Fruit fly (Drosophila melanogaster) whole organism, embryonic: ENCODE data around the gene CG6938.

ENCODE experiments used
- Aef1 ChIP-seq: fragments of 200-800 bp; sonication (Bioruptor generic); IDR thresholded peaks from 3 replicates; pipeline ENCODE4 v1.3.6; 2022; ENCODE audit warnings: missing biosample characterization, missing genetic modification characterization
- B-H1 ChIP-seq: fragments of 200-800 bp; sonication (Bioruptor generic); IDR thresholded peaks from 3 replicates; pipeline ENCODE4 v1.3.6; 2022; ENCODE audit warnings: missing biosample characterization, missing genetic modification characterization
- Bgb ChIP-seq: fragments of 200-800 bp; sonication (Bioruptor generic); IDR thresholded peaks from 2 replicates; pipeline ENCODE4 v1.3.6; 2022; ENCODE audit warnings: missing biosample characterization, missing genetic modification characterization; ENCODE audit not compliant: partially characterized antibody
- CG10979 ChIP-seq: fragments of 200-800 bp; sonication (Bioruptor generic); optimal IDR thresholded peaks from 2 replicates; lab custom pipeline; 2018; ENCODE audit warnings: missing biosample characterization, mild to moderate bottlenecking, missing genetic modification characterization, moderate library complexity
- CG1233 ChIP-seq: fragments of 200-800 bp; sonication (Bioruptor generic); optimal IDR thresholded peaks from 4 replicates; lab custom pipeline; 2018; ENCODE audit warnings: missing biosample characterization, mild to moderate bottlenecking, missing genetic modification characterization
- CG12659 ChIP-seq: fragments of 200-800 bp; sonication (Bioruptor generic); optimal IDR thresholded peaks from 3 replicates; lab custom pipeline; 2017; ENCODE audit warnings: mild to moderate bottlenecking, missing biosample characterization, missing genetic modification reagents, missing genetic modification characterization
- CG13123 ChIP-seq: fragments of 200-800 bp; sonication (Bioruptor generic); optimal IDR thresholded peaks from 2 replicates; lab custom pipeline; 2016; ENCODE audit warnings: missing biosample characterization, missing genetic modification characterization
- CG13287 ChIP-seq: fragments of 200-800 bp; sonication (Bioruptor generic); IDR thresholded peaks from 2 replicates; pipeline ENCODE4 v1.3.6; 2022; ENCODE audit warnings: missing biosample characterization, missing genetic modification characterization; ENCODE audit not compliant: partially characterized antibody
- CG13775 ChIP-seq: fragments of 200-800 bp; sonication (Bioruptor generic); optimal IDR thresholded peaks from 3 replicates; lab custom pipeline; 2017; ENCODE audit warnings: missing biosample characterization, mild to moderate bottlenecking, missing genetic modification characterization
- CG14014 ChIP-seq: fragments of 200-800 bp; sonication (Bioruptor generic); IDR thresholded peaks from 2 replicates; pipeline ENCODE4 v1.3.6; 2022; ENCODE audit warnings: missing biosample characterization, missing genetic modification characterization
- CG15514 ChIP-seq: fragments of 200-800 bp; sonication (Bioruptor generic); optimal IDR thresholded peaks from 3 replicates; lab custom pipeline; 2017; ENCODE audit warnings: missing biosample characterization, missing genetic modification characterization, mild to moderate bottlenecking, moderate library complexity, missing genetic modification reagents
- CG1603 ChIP-seq: fragments of 200-800 bp; sonication (Bioruptor generic); optimal IDR thresholded peaks from 2 replicates; lab custom pipeline; 2019; ENCODE audit warnings: missing biosample characterization, mild to moderate bottlenecking, missing genetic modification characterization, moderate library complexity
- CG17359 ChIP-seq: fragments of 200-800 bp; sonication (Bioruptor generic); optimal IDR thresholded peaks from 3 replicates; lab custom pipeline; 2018; ENCODE audit warnings: missing biosample characterization, mild to moderate bottlenecking, missing genetic modification characterization, moderate library complexity
- CG17361 ChIP-seq: fragments of 200-800 bp; sonication (Bioruptor generic); IDR thresholded peaks from 3 replicates; pipeline ENCODE4 v1.3.6; 2022; ENCODE audit warnings: missing biosample characterization, missing genetic modification characterization
- CG2202 ChIP-seq: fragments of 200-800 bp; sonication (Bioruptor generic); optimal IDR thresholded peaks from 2 replicates; lab custom pipeline; 2018; ENCODE audit warnings: missing biosample characterization, mild to moderate bottlenecking, missing genetic modification characterization
- CG3065 ChIP-seq: fragments of 200-800 bp; sonication (Bioruptor generic); optimal IDR thresholded peaks from 2 replicates; lab custom pipeline; 2016; ENCODE audit warnings: missing biosample characterization, missing genetic modification characterization
- CG31441 ChIP-seq: fragments of 200-800 bp; sonication (Bioruptor generic); IDR thresholded peaks from 2 replicates; pipeline ENCODE4 v1.3.6; 2022; ENCODE audit warnings: missing biosample characterization, missing genetic modification characterization
- CG32532 ChIP-seq: fragments of 200-800 bp; sonication (Bioruptor generic); IDR thresholded peaks from 2 replicates; pipeline ENCODE4 v1.3.6; 2022; ENCODE audit warnings: missing biosample characterization, missing genetic modification characterization
- CG3995 ChIP-seq: fragments of 200-800 bp; sonication (Bioruptor generic); optimal IDR thresholded peaks from 3 replicates; lab custom pipeline; 2016; ENCODE audit warnings: missing biosample characterization, missing genetic modification characterization
- CG4424 ChIP-seq: fragments of 200-800 bp; sonication (Bioruptor generic); optimal IDR thresholded peaks from 3 replicates; lab custom pipeline; 2016; ENCODE audit warnings: missing biosample characterization, missing genetic modification characterization
- CG7357 ChIP-seq: fragments of 200-800 bp; sonication (Bioruptor generic); IDR thresholded peaks from 3 replicates; pipeline ENCODE4 v1.3.6; 2022; ENCODE audit warnings: missing biosample characterization, missing genetic modification characterization
- CG7745 ChIP-seq: fragments of 200-800 bp; sonication (Bioruptor generic); optimal IDR thresholded peaks from 2 replicates; lab custom pipeline; 2018; ENCODE audit warnings: missing biosample characterization, mild to moderate bottlenecking, missing genetic modification characterization, moderate library complexity
- Dek ChIP-seq: fragments of 200-800 bp; sonication (Bioruptor generic); optimal IDR thresholded peaks from 3 replicates; lab custom pipeline; 2019; ENCODE audit warnings: missing biosample characterization, mild to moderate bottlenecking, missing genetic modification characterization, moderate library complexity
- Dp ChIP-seq: fragments of 200-800 bp; sonication (Bioruptor generic); optimal IDR thresholded peaks from 2 replicates; lab custom pipeline; 2018; ENCODE audit warnings: missing biosample characterization, mild to moderate bottlenecking, missing genetic modification characterization, moderate library complexity
- Drgx ChIP-seq: fragments of 200-800 bp; sonication (Bioruptor generic); IDR thresholded peaks from 2 replicates; pipeline ENCODE4 v1.3.6; 2022; ENCODE audit warnings: missing biosample characterization, missing genetic modification characterization
- Elba2 ChIP-seq: fragments of 200-800 bp; sonication (Bioruptor generic); optimal IDR thresholded peaks from 3 replicates; lab custom pipeline; 2016; ENCODE audit warnings: missing biosample characterization, missing genetic modification characterization
- Hand ChIP-seq: fragments of 200-800 bp; sonication (Bioruptor generic); optimal IDR thresholded peaks from 2 replicates; lab custom pipeline; 2017; ENCODE audit warnings: mild to moderate bottlenecking, missing biosample characterization, missing genetic modification reagents, missing genetic modification characterization
- HmgD ChIP-seq: fragments of 200-800 bp; sonication (Bioruptor generic); optimal IDR thresholded peaks from 3 replicates; lab custom pipeline; 2016; ENCODE audit warnings: missing biosample characterization, missing genetic modification characterization
- Max ChIP-seq: fragments of 200-800 bp; sonication (Bioruptor generic); optimal IDR thresholded peaks from 2 replicates; lab custom pipeline; 2016; ENCODE audit warnings: missing biosample characterization, mild to moderate bottlenecking, missing genetic modification characterization
- Oaz ChIP-seq: fragments of 200-800 bp; sonication (Bioruptor generic); IDR thresholded peaks from 2 replicates; pipeline ENCODE4 v1.3.6; 2022; ENCODE audit warnings: missing biosample characterization, missing genetic modification characterization
- abd-A ChIP-seq: fragments of 200-800 bp; sonication (Bioruptor generic); optimal IDR thresholded peaks from 3 replicates; lab custom pipeline; 2019; ENCODE audit warnings: missing biosample characterization, mild to moderate bottlenecking, missing genetic modification characterization, moderate library complexity
- az2 ChIP-seq: fragments of 200-800 bp; sonication (Bioruptor generic); optimal IDR thresholded peaks from 3 replicates; lab custom pipeline; 2016; ENCODE audit warnings: missing biosample characterization, missing genetic modification characterization
- cas ChIP-seq: fragments of 200-800 bp; sonication (Bioruptor generic); IDR thresholded peaks from 2 replicates; pipeline ENCODE4 v1.3.6; 2022; ENCODE audit warnings: missing biosample characterization, missing genetic modification characterization
- chinmo ChIP-seq: fragments of 200-800 bp; sonication (Bioruptor generic); IDR thresholded peaks from 4 replicates; pipeline ENCODE4 v1.3.6; 2022; ENCODE audit warnings: missing biosample characterization, missing genetic modification characterization; ENCODE audit not compliant: partially characterized antibody
- chn ChIP-seq: fragments of 200-800 bp; sonication (Bioruptor generic); optimal IDR thresholded peaks from 2 replicates; lab custom pipeline; 2016; ENCODE audit warnings: missing biosample characterization, missing genetic modification characterization
- dmrt99B ChIP-seq: fragments of 200-800 bp; sonication (Bioruptor generic); optimal IDR thresholded peaks from 2 replicates; lab custom pipeline; 2018; ENCODE audit warnings: missing biosample characterization, mild to moderate bottlenecking, missing genetic modification characterization, moderate library complexity
- esg ChIP-seq: fragments of 200-800 bp; sonication (Bioruptor generic); conservative IDR thresholded peaks from 2 replicates; pipeline ENCODE4 v1.3.6; 2022; ENCODE audit warnings: missing biosample characterization, missing genetic modification characterization
- fd96Cb ChIP-seq: fragments of 200-800 bp; sonication (Bioruptor generic); optimal IDR thresholded peaks from 2 replicates; lab custom pipeline; 2018; ENCODE audit warnings: missing biosample characterization, mild to moderate bottlenecking, missing genetic modification characterization, moderate library complexity
- fru ChIP-seq: fragments of >200 bp; optimal IDR thresholded peaks from 2 replicates; lab custom pipeline; 2017
- gcm2 ChIP-seq: fragments of 200-800 bp; sonication (Bioruptor generic); optimal IDR thresholded peaks from 2 replicates; lab custom pipeline; 2016; ENCODE audit warnings: missing biosample characterization, missing genetic modification characterization
- inv ChIP-seq: fragments of 200-800 bp; sonication (Bioruptor generic); IDR thresholded peaks from 2 replicates; pipeline ENCODE4 v1.3.6; 2022; ENCODE audit warnings: missing biosample characterization, missing genetic modification characterization; ENCODE audit not compliant: partially characterized antibody
- mirr ChIP-seq: fragments of 200-800 bp; sonication (Bioruptor generic); optimal IDR thresholded peaks from 3 replicates; lab custom pipeline; 2018; ENCODE audit warnings: missing biosample characterization, mild to moderate bottlenecking, missing genetic modification characterization
- otp ChIP-seq: fragments of 200-800 bp; sonication (Bioruptor generic); IDR thresholded peaks from 3 replicates; pipeline ENCODE4, ENCODE4 v1.3.6; 2022; ENCODE audit warnings: missing biosample characterization, missing genetic modification characterization
- pita ChIP-seq: fragments of 200-800 bp; sonication (Bioruptor generic); optimal IDR thresholded peaks from 2 replicates; lab custom pipeline; 2017; ENCODE audit warnings: missing biosample characterization, mild to moderate bottlenecking, missing genetic modification characterization
- pros ChIP-seq: fragments of 200-800 bp; sonication (Bioruptor generic); optimal IDR thresholded peaks from 3 replicates; lab custom pipeline; 2019; ENCODE audit warnings: missing biosample characterization, mild to moderate bottlenecking, missing genetic modification characterization, moderate library complexity
- so ChIP-seq: fragments of 200-800 bp; sonication (Bioruptor generic); IDR thresholded peaks from 3 replicates; pipeline ENCODE4 v1.3.6; 2022; ENCODE audit warnings: missing biosample characterization, missing genetic modification characterization
- trem ChIP-seq: fragments of 200-800 bp; optimal IDR thresholded peaks from 3 replicates; lab custom pipeline; 2019; ENCODE audit warnings: missing biosample characterization, mild to moderate bottlenecking, missing genetic modification characterization, moderate library complexity
- ttk ChIP-seq: fragments of 200-800 bp; sonication (Bioruptor generic); IDR thresholded peaks from 2 replicates; pipeline ENCODE4 v2.1.2; 2022; ENCODE audit warnings: missing biosample characterization, missing genetic modification characterization
- tx ChIP-seq: fragments of 200-800 bp; sonication (Bioruptor generic); optimal IDR thresholded peaks from 2 replicates; lab custom pipeline; 2016; ENCODE audit warnings: missing biosample characterization, missing genetic modification characterization
- unpg ChIP-seq: fragments of 200-800 bp; sonication (Bioruptor generic); optimal IDR thresholded peaks from 3 replicates; lab custom pipeline; 2018; ENCODE audit warnings: missing biosample characterization, mild to moderate bottlenecking, missing genetic modification characterization, moderate library complexity
- wdn ChIP-seq: fragments of 200-800 bp; sonication (Bioruptor generic); IDR thresholded peaks from 2 replicates; pipeline ENCODE4 v1.3.6; 2022; ENCODE audit warnings: missing biosample characterization, missing genetic modification characterization
- wek ChIP-seq: fragments of 200-800 bp; sonication (Bioruptor generic); optimal IDR thresholded peaks from 3 replicates; lab custom pipeline; 2018; ENCODE audit warnings: missing biosample characterization, mild to moderate bottlenecking, missing genetic modification characterization, moderate library complexity

The CG6938 gene

dm6 chr3L:12030521-12030920 is 45.8 kb downstream of the CG6938 start (continued):
- peak; percentile 43 for TF ChIP-seq CG10979
- no peak for TF ChIP-seq pros (GFP tag; lab: Kevin White, UChicago)
- TF ChIP-seq inv (GFP tag; lab: Robert Waterston, UW), result no peak
- no peak for TF ChIP-seq Hand (GFP tag; lab: Kevin White, UChicago)
- TF ChIP-seq Elba2, result no peak
- no peak for TF ChIP-seq chinmo (GFP tag; lab: Robert Waterston, UW)
- TF ChIP-seq CG15514 (GFP tag; lab: Kevin White, UChicago), result no peak
- no peak for TF ChIP-seq Bgb
- no peak for TF ChIP-seq az2 (GFP tag; lab: Kevin White, UChicago)
- no peak for TF ChIP-seq esg (GFP tag; lab: Robert Waterston, UW)
- TF ChIP-seq wek (GFP tag; lab: Kevin White, UChicago), result no peak
- TF ChIP-seq mirr (GFP tag; lab: Kevin White, UChicago), result no peak
- no peak for TF ChIP-seq unpg (GFP tag; lab: Kevin White, UChicago)
- TF ChIP-seq Aef1 (GFP tag; lab: Robert Waterston, UW), result no peak
- no peak for TF ChIP-seq CG7357 (GFP tag; lab: Robert Waterston, UW)
- TF ChIP-seq wdn, result no peak
- TF ChIP-seq CG3065, result no peak
- no peak for TF ChIP-seq pita (GFP tag; lab: Kevin White, UChicago)
- no peak for TF ChIP-seq CG12659
- TF ChIP-seq HmgD, result no peak
- TF ChIP-seq CG31441, result 0 out of 2 replicates have a peak, but pooled peaks have one; percentile 8
- no peak for TF ChIP-seq abd-A (tag; lab: Kevin White, UChicago)
- TF ChIP-seq Dek, result no peak
- TF ChIP-seq trem (tag; lab: Kevin White, UChicago), result no peak
- no peak for TF ChIP-seq ttk (GFP tag; lab: Robert Waterston, UW)
- TF ChIP-seq CG4424 (GFP tag; lab: Kevin White, UChicago), result no peak
- no peak for TF ChIP-seq Oaz (GFP tag; lab: Robert Waterston, UW)
- TF ChIP-seq cas (GFP tag; lab: Robert Waterston, UW), result no peak
- TF ChIP-seq CG2202 (tag; lab: Kevin White, UChicago), result no peak
- peak; percentile 4 for TF ChIP-seq CG17359
- 0 out of 3 replicates have a peak, but pooled peaks have one; percentile 13 for TF ChIP-seq CG17361 (GFP tag; lab: Robert Waterston, UW)
- no peak for TF ChIP-seq tx
- no peak for TF ChIP-seq CG13123 (GFP tag; lab: Kevin White, UChicago)
- no peak for TF ChIP-seq otp (GFP tag; lab: Robert Waterston, UW)
- TF ChIP-seq CG13287 (GFP tag; lab: Robert Waterston, UW), result no peak
- TF ChIP-seq fru (lab: Kevin White, UChicago), result no peak
- TF ChIP-seq CG1603 (tag; lab: Kevin White, UChicago), result peak; percentile 9
- no peak for TF ChIP-seq chn (GFP tag; lab: Kevin White, UChicago)
- peak; percentile 29 for TF ChIP-seq dmrt99B (tag; lab: Kevin White, UChicago)
- no peak for TF ChIP-seq so
- TF ChIP-seq CG7745, result no peak
- TF ChIP-seq CG1233 (GFP tag; lab: Kevin White, UChicago), result no peak
- peak; percentile 56 for TF ChIP-seq Drgx
- TF ChIP-seq Max (GFP tag; lab: Kevin White, UChicago), result no peak
- no peak for TF ChIP-seq gcm2 (GFP tag; lab: Kevin White, UChicago)
- TF ChIP-seq CG32532 (GFP tag; lab: Robert Waterston, UW), result no peak
- no peak for TF ChIP-seq B-H1 (GFP tag; lab: Robert Waterston, UW)
- TF ChIP-seq CG14014 (GFP tag; lab: Robert Waterston, UW), result no peak
- no peak for TF ChIP-seq CG3995
- TF ChIP-seq CG13775 (GFP tag; lab: Kevin White, UChicago), result no peak
- no peak for TF ChIP-seq Dp
- peak; percentile 36 for TF ChIP-seq fd96Cb (tag; lab: Kevin White, UChicago)
